Worm (Caenorhabditis elegans): ENCODE results near the gene lsm-7.
A peak's percentile ranks its signal among the peaks of the same experiment; 100 is the strongest.

Gene lsm-7

DNA sequence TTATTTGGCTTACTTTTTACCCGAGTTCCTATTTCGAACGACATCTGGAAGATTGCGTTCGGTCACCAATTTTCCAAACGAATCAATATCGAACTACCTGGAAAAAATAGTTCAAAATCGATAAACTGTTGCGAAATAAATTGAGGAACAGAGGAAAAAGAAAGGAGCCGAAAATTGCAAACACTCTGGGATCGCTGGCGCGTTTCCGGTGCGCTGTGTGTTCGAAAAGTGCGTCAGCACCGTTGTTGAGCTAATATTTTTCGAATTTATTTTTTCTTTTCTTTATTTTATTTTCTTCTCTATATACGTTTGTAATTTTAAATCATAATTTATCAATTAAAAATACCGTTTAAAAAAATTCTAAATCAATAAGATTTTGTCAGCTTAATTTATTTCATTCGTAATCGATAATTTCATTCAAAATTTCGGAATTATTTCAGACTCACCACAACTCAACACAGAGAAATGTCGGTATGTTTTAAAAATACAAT lies at the start of gene lsm-7, which contains the start of gene dnc-1:
lsm-7 (plus strand) TSS at position 441 of the 491 bp plus-strand sequence.
dnc-1 (minus strand) TSS at position 142 of the 491 bp plus-strand sequence.
- TF ChIP-seq him-1 (tag; optimal IDR thresholded peaks at IDR 0.05) = no peak
- peak; percentile 64; the same call in 1 of the 2 replicates for TF ChIP-seq madf-6 (GFP tag; IDR thresholded peaks at IDR 0.05)
- no peak for TF ChIP-seq die-1 (tag; optimal IDR thresholded peaks at IDR 0.05)
- peak; percentile 67 for TF ChIP-seq nhr-80 (tag; optimal IDR thresholded peaks at IDR 0.05)
- TF ChIP-seq athp-1 (tag; optimal IDR thresholded peaks at IDR 0.05) = peak; percentile 18
- peak; percentile 77 for TF ChIP-seq lin-54 (GFP tag; optimal IDR thresholded peaks at IDR 0.05)
- peak; percentile 52 for TF ChIP-seq somi-1 (GFP tag; optimal IDR thresholded peaks at IDR 0.05)
- TF ChIP-seq ztf-6 (GFP tag; IDR thresholded peaks at IDR 0.05) = no peak
- TF ChIP-seq mcd-1 (GFP tag; IDR thresholded peaks at IDR 0.05) = peak; percentile 65
- peak; percentile 23 for TF ChIP-seq snpc-1.3 (tag; optimal IDR thresholded peaks at IDR 0.05; ENCODE audit: insufficient read depth)
- peak; percentile 93 for TF ChIP-seq cebp-1 (GFP tag; IDR thresholded peaks at IDR 0.05)
- TF ChIP-seq cebp-1 (tag; optimal IDR thresholded peaks at IDR 0.05) = peak; percentile 99
- no peak for TF ChIP-seq madf-8 (GFP tag; conservative IDR thresholded peaks at IDR 0.05)
- TF ChIP-seq Y67H2A.10 (GFP tag; conservative IDR thresholded peaks at IDR 0.05) = 0 out of 2 replicates have a peak, but pooled peaks have one; percentile 34
- peak; percentile 59; the same call in 1 of the 2 replicates for TF ChIP-seq lin-26 (GFP tag; IDR thresholded peaks at IDR 0.05)
- peak; percentile 53 for TF ChIP-seq ZK185.1 (tag; optimal IDR thresholded peaks at IDR 0.05; ENCODE audit: poor library complexity, severe bottlenecking)
- TF ChIP-seq tbp1 (GFP tag; optimal IDR thresholded peaks at IDR 0.05) = peak; percentile 51
- peak; percentile 56 for TF ChIP-seq nfyb-1 (GFP tag; IDR thresholded peaks at IDR 0.05)
- TF ChIP-seq madf-10 (tag; optimal IDR thresholded peaks at IDR 0.05) = peak; percentile 5
- no peak for TF ChIP-seq ama-1 (optimal IDR thresholded peaks at IDR 0.05)
- peak in 1 of 2 experiments; percentile 22 for TF ChIP-seq ama-1 (GFP tag; optimal IDR thresholded peaks at IDR 0.05)
- peak; percentile 94 for TF ChIP-seq ztf-18 (tag; optimal IDR thresholded peaks at IDR 0.05)
- peak; percentile 56 for TF ChIP-seq dpl-1 (GFP tag; optimal IDR thresholded peaks at IDR 0.05)
- peak in 1 of 3 experiments; percentile 69 for TF ChIP-seq lin-35 (GFP tag; optimal IDR thresholded peaks at IDR 0.05)
- peak; percentile 24; the same call in 1 of the 2 replicates for TF ChIP-seq C06A6.2 (GFP tag; conservative IDR thresholded peaks at IDR 0.05)
- no peak for TF ChIP-seq ceh-100 (GFP tag; IDR thresholded peaks at IDR 0.05)
- TF ChIP-seq let-607 (tag; optimal IDR thresholded peaks at IDR 0.05) = peak; percentile 19 to 25
- TF ChIP-seq attf-5 (GFP tag; optimal IDR thresholded peaks at IDR 0.05) = peak; percentile 96
- TF ChIP-seq ceh-27 (GFP tag; optimal IDR thresholded peaks at IDR 0.05) = peak; percentile 3
- TF ChIP-seq fkh-3 (tag; optimal IDR thresholded peaks at IDR 0.05) = no peak
- TF ChIP-seq ekl-4 (GFP tag; IDR thresholded peaks at IDR 0.05) = 0 out of 2 replicates have a peak, but pooled peaks have one; percentile 13
- peak; percentile 58; the same call in 1 of the 2 replicates for TF ChIP-seq zfh-2 (GFP tag; conservative IDR thresholded peaks at IDR 0.05)
- TF ChIP-seq snpc-4 (GFP tag; optimal IDR thresholded peaks at IDR 0.05) = no peak
- peak; percentile 1 to 54 (median 45) for TF ChIP-seq snpc-4 (tag; optimal IDR thresholded peaks at IDR 0.05)
- TF ChIP-seq pha-4 (tag; optimal IDR thresholded peaks at IDR 0.05) = peak; percentile 64
- peak; percentile 52 for TF ChIP-seq K12H6.12 (tag; optimal IDR thresholded peaks at IDR 0.05)
- peak; percentile 51 for TF ChIP-seq lsl-1 (GFP tag; optimal IDR thresholded peaks at IDR 0.05)
- TF ChIP-seq Y56A3A.18 (GFP tag; IDR thresholded peaks at IDR 0.05) = no peak
- TF ChIP-seq F23B12.7 (tag; optimal IDR thresholded peaks at IDR 0.05; ENCODE audit: insufficient read depth) = peak; percentile 80
- no peak for TF ChIP-seq rcor-1 (GFP tag; IDR thresholded peaks at IDR 0.05)
- no peak for TF ChIP-seq nhr-120 (GFP tag; IDR thresholded peaks at IDR 0.05)
- no peak for TF ChIP-seq hmg-1.2 (GFP tag; IDR thresholded peaks at IDR 0.05)
- no peak for TF ChIP-seq T26A5.8 (tag; optimal IDR thresholded peaks at IDR 0.05)
- TF ChIP-seq attf-3 (GFP tag; conservative IDR thresholded peaks at IDR 0.05) = no peak
- peak; percentile 67 for TF ChIP-seq Y53G8AR.9 (GFP tag; conservative IDR thresholded peaks at IDR 0.05)
- TF ChIP-seq dox-1 (GFP tag; IDR thresholded peaks at IDR 0.05) = peak; percentile 85
- no peak for TF ChIP-seq F55B11.4 (tag; optimal IDR thresholded peaks at IDR 0.05; ENCODE audit: borderline replicate concordance, insufficient read depth)
- TF ChIP-seq egl-44 (GFP tag; IDR thresholded peaks at IDR 0.05) = 0 out of 2 replicates have a peak, but pooled peaks have one; percentile 31

Data from whole organism, young adult.